Fruit fly (Drosophila melanogaster): ENCODE results near the gene CG4957.

- TF ChIP-seq psq (GFP tag; optimal IDR thresholded peaks at IDR 0.05) = no peak
- no peak for TF ChIP-seq usp (GFP tag; optimal IDR thresholded peaks at IDR 0.05)
- TF ChIP-seq OdsH (GFP tag; optimal IDR thresholded peaks at IDR 0.05) = no peak
- no peak for TF ChIP-seq Myc (optimal IDR thresholded peaks at IDR 0.05)
- TF ChIP-seq lola (GFP tag; optimal IDR thresholded peaks at IDR 0.05) = no peak
- TF ChIP-seq GATAd (GFP tag; optimal IDR thresholded peaks at IDR 0.05) = no peak
Observed at dm6 chr2L:10278658-10279057, 10.0 kb downstream of the CG4957 start, which contains the start of gene Utx.

All from whole organism, wandering third instar larva.